Worm (Caenorhabditis elegans) whole organism, L4 larva: ENCODE measurements around the gene bus-12.

Experiments
- aha-1 ChIP-seq: fragments of 150-350 bp; peaks from one replicate; lab custom pipeline; 2014; ENCODE audit warnings: missing biosample characterization, missing genetic modification characterization
- ceh-44 ChIP-seq: fragments of 200-800 bp; sonication (Bioruptor generic); IDR thresholded peaks from 2 replicates; pipeline ENCODE4 v1.3.6; 2022; ENCODE audit warnings: missing genetic modification reagents, missing genetic modification characterization, missing compliant biosample characterization
- ces-1 ChIP-seq: fragments of 150-350 bp; sonication (generic microtip); optimal IDR thresholded peaks from 4 replicates; lab custom pipeline; 2014; ENCODE audit warnings: missing biosample characterization, missing genetic modification reagents, missing genetic modification characterization
- daf-12 ChIP-seq: fragments of 150-350 bp; optimal IDR thresholded peaks from 2 replicates; lab custom pipeline; 2014; ENCODE audit warnings: missing biosample characterization, missing genetic modification reagents, missing genetic modification characterization
- fkh-10 ChIP-seq: fragments of 150-350 bp; optimal IDR thresholded peaks from 2 replicates; lab custom pipeline; 2014; ENCODE audit warnings: missing biosample characterization, missing genetic modification reagents, missing genetic modification characterization
- lin-13 ChIP-seq: fragments of 150-350 bp; optimal IDR thresholded peaks from 2 replicates; lab custom pipeline; 2014; ENCODE audit warnings: missing biosample characterization, missing genetic modification reagents, missing genetic modification characterization
- nhr-6 ChIP-seq: fragments of 150-350 bp; optimal IDR thresholded peaks from 2 replicates; lab custom pipeline; 2014; ENCODE audit warnings: missing biosample characterization, missing genetic modification characterization
- vab-7 ChIP-seq: fragments of 200-800 bp; sonication (Bioruptor generic); IDR thresholded peaks from 2 replicates; pipeline ENCODE4 v1.3.6; 2022; ENCODE audit warnings: missing genetic modification reagents, missing genetic modification characterization, missing compliant biosample characterization
- ztf-11 ChIP-seq: fragments of 150-350 bp; optimal IDR thresholded peaks from 2 replicates; lab custom pipeline; 2014; ENCODE audit warnings: missing biosample characterization, missing genetic modification characterization

DNA sequence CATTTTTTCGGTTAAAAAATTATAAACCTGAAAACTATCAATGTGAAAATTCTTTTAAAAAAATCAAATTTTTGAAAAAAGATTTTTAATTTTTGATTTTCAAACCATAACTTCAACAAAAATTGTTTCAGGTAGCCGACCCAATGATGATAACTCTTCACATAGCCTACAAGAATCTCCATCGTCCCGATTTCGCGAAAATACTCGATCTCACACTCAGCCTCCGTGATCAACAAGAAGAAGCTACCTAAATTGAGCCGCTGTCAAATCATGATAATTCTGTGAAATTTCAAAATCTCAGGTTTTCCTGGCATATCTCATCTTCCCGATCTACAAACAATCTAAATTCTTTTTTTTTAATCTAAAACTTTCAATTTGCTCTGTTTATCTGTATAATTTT lies 5.7 kb upstream of the bus-12 start:
- no peak for TF ChIP-seq vab-7 (GFP tag; lab: Robert Waterston, UW)
- no peak for TF ChIP-seq ztf-11 (tag; lab: Kevin White, UChicago)
- TF ChIP-seq lin-13 (GFP tag; lab: Kevin White, UChicago) = no peak
- no peak for TF ChIP-seq fkh-10 (GFP tag; lab: Kevin White, UChicago)
- no peak for TF ChIP-seq daf-12 (tag; lab: Kevin White, UChicago)
- TF ChIP-seq aha-1 (tag; lab: Kevin White, UChicago) = no peak
- TF ChIP-seq ces-1 (GFP tag; lab: Kevin White, UChicago) = no peak
- TF ChIP-seq nhr-6 (tag; lab: Kevin White, UChicago) = no peak
- TF ChIP-seq ceh-44 (GFP tag; lab: Robert Waterston, UW) = no peak
